Worm (Caenorhabditis elegans): Measurements from ENCODE around the gene vep-2.

DNA sequence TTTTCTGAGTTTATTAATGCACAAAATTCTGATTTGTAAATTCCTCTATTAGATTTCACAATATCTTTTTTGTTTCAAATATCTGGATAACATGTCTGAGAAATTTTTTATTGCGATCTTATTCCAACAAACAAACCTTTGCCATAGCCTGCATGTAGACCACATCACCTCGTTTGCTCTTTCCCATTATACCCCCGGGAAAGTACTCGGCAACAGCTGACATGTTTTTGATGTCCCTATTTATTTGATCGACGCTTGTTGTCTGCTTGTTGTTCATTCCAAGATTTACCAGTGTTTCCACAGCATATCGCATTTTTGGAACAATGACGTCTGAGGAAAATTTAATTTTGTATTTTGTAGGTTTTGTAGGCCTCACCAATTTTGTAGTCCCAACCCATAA, 28.3 kb upstream of the vep-2 start:
- no peak for TF ChIP-seq nfya-1 (tag; optimal IDR thresholded peaks at IDR 0.05)
- no peak for TF ChIP-seq ceh-34 (tag; optimal IDR thresholded peaks at IDR 0.05)
- no peak for TF ChIP-seq elt-2 (tag; optimal IDR thresholded peaks at IDR 0.05)
- no peak for TF ChIP-seq dmd-4 (tag; optimal IDR thresholded peaks at IDR 0.05; ENCODE audit: borderline replicate concordance)
- no peak for TF ChIP-seq eyg-1 (tag; optimal IDR thresholded peaks at IDR 0.05)
- no peak for TF ChIP-seq ceh-48 (tag; optimal IDR thresholded peaks at IDR 0.05)
- no peak for TF ChIP-seq nhr-11 (tag; optimal IDR thresholded peaks at IDR 0.05)
- no peak for TF ChIP-seq fkh-6 (tag; optimal IDR thresholded peaks at IDR 0.05)
- no peak for TF ChIP-seq C08G9.2 (tag; optimal IDR thresholded peaks at IDR 0.05)
- no peak for TF ChIP-seq ama-1 (optimal IDR thresholded peaks at IDR 0.05)
- TF ChIP-seq pha-4 (tag; optimal IDR thresholded peaks at IDR 0.05) = no peak
- TF ChIP-seq Y22D7AL.16 (tag; optimal IDR thresholded peaks at IDR 0.05) = no peak

Measured in whole organism, late embryonic.